Fruit fly (Drosophila melanogaster) Kc167 (cell line): ENCODE results near the gene Adgf-D.

Source experiments
- Sin3A ChIP-seq: fragments of >200 bp; optimal IDR thresholded peaks from 2 replicates; lab custom pipeline; 2018; ENCODE audit warnings: missing external identifiers
- h ChIP-seq: fragments of >200 bp; optimal IDR thresholded peaks from 3 replicates; lab custom pipeline; 2018; ENCODE audit warnings: missing external identifiers
- insv ChIP-seq: fragments of >200 bp; optimal IDR thresholded peaks from 3 replicates; lab custom pipeline; 2018; ENCODE audit warnings: missing external identifiers
- psq ChIP-seq: fragments of >200 bp; optimal IDR thresholded peaks from 2 replicates; lab custom pipeline; 2017; ENCODE audit warnings: missing external identifiers

- TF ChIP-seq Sin3A (lab: Kevin White, UChicago) (no peak), h (lab: Kevin White, UChicago) (no peak), insv (no peak), psq (lab: Kevin White, UChicago) (no peak)
These were observed 45.1 kb downstream of the Adgf-D start, which contains the start of gene Hrb87F for dm6 chr3R:13659865-13660738.
